Worm (Caenorhabditis elegans) whole organism, L3 larva: ENCODE measurements around the gene aass-1.

Experiments
- R02D3.7 ChIP-seq: fragments of 150-350 bp; optimal IDR thresholded peaks from 2 replicates; lab custom pipeline; 2014; ENCODE audit warnings: missing biosample characterization, missing genetic modification characterization
- ZK546.5 ChIP-seq: sonication (generic microtip); optimal IDR thresholded peaks from 2 replicates; lab custom pipeline; 2017; ENCODE audit warnings: missing biosample characterization, missing genetic modification characterization
- ceh-28 ChIP-seq: fragments of 150-350 bp; optimal IDR thresholded peaks from 2 replicates; lab custom pipeline; 2014; ENCODE audit warnings: missing biosample characterization, missing genetic modification reagents, missing genetic modification characterization
- ceh-9 ChIP-seq: sonication (generic microtip); optimal IDR thresholded peaks from 2 replicates; lab custom pipeline; 2018; ENCODE audit warnings: missing biosample characterization, missing genetic modification characterization
- egl-5 ChIP-seq: fragments of 150-350 bp; optimal IDR thresholded peaks from 2 replicates; lab custom pipeline; 2017; ENCODE audit warnings: missing biosample characterization, missing genetic modification reagents, missing genetic modification characterization, inconsistent platforms
- elt-2 ChIP-seq: sonication (generic microtip); optimal IDR thresholded peaks from 2 replicates; lab custom pipeline; 2016; ENCODE audit warnings: missing genetic modification reagents, mild to moderate bottlenecking, missing genetic modification characterization, missing compliant biosample characterization
- elt-3 ChIP-seq, 3 experiments: fragments of 150-350 bp in 1 of 3; sonication (generic microtip) in 2 of 3; optimal IDR thresholded peaks; 2 replicates in 2 of 3; 4 replicates in 1 of 3; lab custom pipeline; 2014 to 2017; ENCODE audit warnings: missing biosample characterization in 3 of 3, missing genetic modification characterization in 3 of 3
- eor-1 ChIP-seq, 2 experiments: fragments of 150-350 bp; optimal IDR thresholded peaks; 2 replicates each; lab custom pipeline; 2014 to 2018; ENCODE audit warnings: missing biosample characterization in 2 of 2, missing genetic modification characterization in 2 of 2
- fkh-10 ChIP-seq: sonication (generic microtip); optimal IDR thresholded peaks from 2 replicates; lab custom pipeline; 2017; ENCODE audit warnings: missing biosample characterization, missing genetic modification reagents, missing genetic modification characterization
- hmg-11 ChIP-seq: sonication (generic microtip); optimal IDR thresholded peaks from 2 replicates; lab custom pipeline; 2016; ENCODE audit warnings: missing genetic modification characterization, missing compliant biosample characterization
- jun-1 ChIP-seq: fragments of 150-350 bp; optimal IDR thresholded peaks from 2 replicates; lab custom pipeline; 2014; ENCODE audit warnings: missing biosample characterization, missing genetic modification reagents, missing genetic modification characterization
- lin-15B ChIP-seq: fragments of 150-350 bp; optimal IDR thresholded peaks from 2 replicates; lab custom pipeline; 2014; ENCODE audit warnings: missing biosample characterization, missing genetic modification characterization
- lin-39 ChIP-seq: fragments of 150-350 bp; optimal IDR thresholded peaks from 2 replicates; lab custom pipeline; 2018; ENCODE audit warnings: missing biosample characterization, missing genetic modification reagents, missing genetic modification characterization
- mml-1 ChIP-seq: fragments of 150-350 bp; sonication (generic microtip); optimal IDR thresholded peaks from 3 replicates; lab custom pipeline; 2014; ENCODE audit warnings: missing biosample characterization, missing genetic modification characterization
- nfya-1 ChIP-seq: sonication (generic microtip); optimal IDR thresholded peaks from 2 replicates; lab custom pipeline; 2017; ENCODE audit warnings: missing genetic modification characterization, mild to moderate bottlenecking, missing compliant biosample characterization, antibody characterized with exemption, moderate library complexity; ENCODE audit not compliant: insufficient read depth
- nhr-12 ChIP-seq: fragments of 150-350 bp; optimal IDR thresholded peaks from 2 replicates; lab custom pipeline; 2014; ENCODE audit warnings: missing biosample characterization, missing genetic modification characterization
- nhr-23 ChIP-seq: fragments of 150-350 bp; optimal IDR thresholded peaks from 2 replicates; lab custom pipeline; 2014; ENCODE audit warnings: missing biosample characterization, missing genetic modification reagents, missing genetic modification characterization
- nhr-237 ChIP-seq: fragments of 150-350 bp; optimal IDR thresholded peaks from 2 replicates; lab custom pipeline; 2014; ENCODE audit warnings: missing biosample characterization, missing genetic modification characterization
- nhr-28 ChIP-seq: fragments of 150-350 bp; optimal IDR thresholded peaks from 2 replicates; lab custom pipeline; 2014; ENCODE audit warnings: missing biosample characterization, missing genetic modification characterization
- nhr-43 ChIP-seq: sonication (generic microtip); optimal IDR thresholded peaks from 2 replicates; lab custom pipeline; 2016; ENCODE audit warnings: mild to moderate bottlenecking, missing genetic modification characterization, missing compliant biosample characterization; ENCODE audit not compliant: poor library complexity, severe bottlenecking
- nhr-67 ChIP-seq: fragments of 150-350 bp; optimal IDR thresholded peaks from 2 replicates; lab custom pipeline; 2014; ENCODE audit warnings: missing biosample characterization, missing genetic modification characterization
- nhr-76 ChIP-seq: fragments of 150-350 bp; sonication (generic microtip); optimal IDR thresholded peaks from 5 replicates; lab custom pipeline; 2014; ENCODE audit warnings: missing biosample characterization, missing genetic modification characterization
- nhr-77 ChIP-seq: fragments of 150-350 bp; optimal IDR thresholded peaks from 2 replicates; lab custom pipeline; 2014; ENCODE audit warnings: missing biosample characterization, missing genetic modification characterization
- pha-4 ChIP-seq: fragments of 150-350 bp; optimal IDR thresholded peaks from 2 replicates; lab custom pipeline; 2014; ENCODE audit warnings: missing biosample characterization, missing genetic modification reagents, missing genetic modification characterization
- pqm-1 ChIP-seq: fragments of 150-350 bp; optimal IDR thresholded peaks from 2 replicates; lab custom pipeline; 2017; ENCODE audit warnings: missing biosample characterization, missing genetic modification characterization, inconsistent platforms
- skn-1 ChIP-seq: fragments of 150-350 bp; optimal IDR thresholded peaks from 2 replicates; lab custom pipeline; 2014; ENCODE audit warnings: missing biosample characterization, missing genetic modification characterization
- snpc-4 ChIP-seq: fragments of 150-350 bp; optimal IDR thresholded peaks from 2 replicates; lab custom pipeline; 2014; ENCODE audit warnings: missing biosample characterization, missing genetic modification characterization
- unc-39 ChIP-seq: sonication (generic microtip); optimal IDR thresholded peaks from 4 replicates; lab custom pipeline; 2017; ENCODE audit warnings: missing biosample characterization, missing genetic modification characterization
- unc-62 ChIP-seq: fragments of 150-350 bp; sonication (generic microtip); optimal IDR thresholded peaks from 4 replicates; lab custom pipeline; 2014; ENCODE audit warnings: missing biosample characterization, missing genetic modification reagents, missing genetic modification characterization
- ztf-4 ChIP-seq: fragments of 150-350 bp; optimal IDR thresholded peaks from 2 replicates; lab custom pipeline; 2014; ENCODE audit warnings: missing biosample characterization, missing genetic modification characterization

Gene aass-1

DNA sequence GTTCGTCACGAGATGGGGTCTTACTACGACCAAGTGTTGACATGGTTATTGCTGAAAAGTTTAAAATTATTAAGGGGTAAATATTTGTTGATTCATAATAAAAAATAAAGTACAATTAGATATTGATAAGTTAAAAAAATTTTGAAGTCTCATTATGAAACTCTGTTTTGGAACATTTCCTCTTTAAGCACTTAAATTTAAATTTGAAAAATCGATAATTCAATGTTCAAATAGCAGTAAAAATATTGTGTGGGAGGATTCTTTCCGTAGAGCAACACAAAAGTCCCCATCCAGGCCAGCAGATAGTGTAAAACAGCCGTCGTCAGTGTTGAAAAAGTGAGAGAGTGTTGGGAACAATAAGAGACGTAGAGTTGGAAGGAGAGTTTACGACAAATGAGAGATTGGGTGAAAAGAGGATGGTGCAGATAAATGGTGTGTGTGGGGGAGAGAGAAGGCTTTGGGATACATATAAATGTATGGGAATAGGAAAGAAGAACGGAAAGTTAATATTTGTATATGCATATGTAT, 19.3 kb downstream of the aass-1 start, which contains the start of gene pat-6:
Gene pat-6 (minus strand): TSS at position 51 of the 528 bp plus-strand sequence.
- TF ChIP-seq ceh-28 (tag; lab: Kevin White, UChicago) = peak; percentile 51
- peak; percentile 52 for TF ChIP-seq nfya-1
- no peak for TF ChIP-seq lin-39
- peak; percentile 84 for TF ChIP-seq hmg-11 (tag; lab: Kevin White, UChicago)
- TF ChIP-seq mml-1 = no peak
- peak; percentile 26 for TF ChIP-seq pha-4
- TF ChIP-seq ceh-9 = no peak
- peak; percentile 38 for TF ChIP-seq lin-15B (tag; lab: Kevin White, UChicago)
- no peak for TF ChIP-seq elt-2
- TF ChIP-seq, all 47 proteins: peak for 5

DNA sequence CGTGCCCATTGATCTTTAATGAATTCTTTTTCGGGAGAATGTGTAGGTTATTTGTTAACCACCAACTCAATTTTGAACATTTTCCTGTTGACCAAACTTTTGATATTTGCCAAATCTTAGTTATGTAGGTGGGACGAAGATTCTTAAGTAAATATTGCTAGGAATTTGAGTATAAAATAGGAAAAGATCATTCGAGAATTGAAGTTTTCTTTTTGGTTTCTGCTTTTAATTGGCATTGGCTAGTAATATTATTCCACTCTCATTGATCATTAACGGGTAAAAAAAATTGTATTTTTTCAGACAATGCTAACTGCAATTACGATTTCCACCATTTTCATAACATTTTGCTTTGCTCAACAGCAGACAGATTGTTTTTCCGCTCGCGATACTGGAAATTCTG, 21.2 kb downstream of the aass-1 start, which contains the start of gene T21D12.12:
Gene T21D12.12 (plus strand): TSS at position 301 of the 400 bp plus-strand sequence.
- TF ChIP-seq pha-4 (peak; percentile 6), nhr-23 (tag; lab: Kevin White, UChicago) (no peak)

DNA sequence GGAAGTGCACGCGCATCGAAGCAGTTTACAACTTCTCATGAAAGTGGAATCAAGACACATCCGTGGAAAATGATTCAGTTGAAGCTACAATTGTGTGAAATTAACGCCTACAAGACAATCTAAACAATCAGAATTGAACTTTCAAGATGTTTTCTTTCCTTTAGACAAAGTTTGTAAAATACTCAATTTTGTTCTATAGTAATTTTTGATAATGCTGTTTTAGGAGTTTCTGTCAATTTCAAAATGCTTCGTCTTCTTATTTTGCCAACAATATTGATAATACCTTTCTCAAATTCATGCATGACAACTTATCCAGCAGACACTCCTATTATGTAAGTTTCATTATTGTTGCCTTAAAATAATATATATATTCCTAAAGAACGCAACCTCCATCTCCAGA, 24.2 kb downstream of the aass-1 start, which contains the start of gene T21D12.11:
Gene T21D12.11 (plus strand): TSS at position 301 of the 400 bp plus-strand sequence.
- TF ChIP-seq lin-15B (tag; lab: Kevin White, UChicago) = no peak
- TF ChIP-seq fkh-10 = no peak
- TF ChIP-seq elt-2 = no peak
- TF ChIP-seq jun-1 (tag; lab: Kevin White, UChicago) = no peak
- no peak for TF ChIP-seq nhr-67
- no peak for TF ChIP-seq unc-39 (tag; lab: Kevin White, UChicago)
- no peak for TF ChIP-seq elt-3 (tag; optimal IDR thresholded peaks at IDR 0.05; lab: Kevin White, UChicago)
- no peak for TF ChIP-seq nhr-237
- TF ChIP-seq nhr-12 (tag; lab: Kevin White, UChicago) = no peak
- no peak for TF ChIP-seq nhr-43
- TF ChIP-seq nhr-28 (tag; lab: Kevin White, UChicago) = no peak
- TF ChIP-seq snpc-4 (tag; lab: Kevin White, UChicago) = no peak
- no peak for TF ChIP-seq egl-5 (tag; lab: Kevin White, UChicago)
- TF ChIP-seq pha-4 = no peak
- TF ChIP-seq nhr-76 (tag; lab: Kevin White, UChicago) = no peak
- no peak for TF ChIP-seq pqm-1 (tag; lab: Kevin White, UChicago)
- no peak for TF ChIP-seq eor-1 (tag; optimal IDR thresholded peaks at IDR 0.05; lab: Kevin White, UChicago)

DNA sequence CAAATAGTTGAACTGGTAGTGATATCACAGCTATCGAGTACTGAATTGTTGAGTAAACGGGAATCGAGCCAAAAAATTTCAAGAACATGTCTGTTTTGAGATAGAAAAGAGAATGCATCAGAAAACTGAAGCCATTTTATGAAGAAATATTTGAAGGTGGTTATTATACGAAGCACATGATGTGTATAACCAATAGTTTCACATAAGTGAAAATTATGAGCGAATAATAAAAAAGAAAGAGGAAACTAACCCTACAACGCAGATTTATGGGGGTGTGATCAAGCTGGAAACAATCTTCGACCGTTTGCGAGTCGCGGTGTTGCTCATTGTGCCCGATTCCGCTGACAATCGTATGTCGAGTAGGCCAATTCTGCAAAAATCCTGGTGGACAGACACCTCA, 28.4 kb downstream of the aass-1 start, which contains the start of gene srh-282:
Gene srh-282 (minus strand): TSS at position 101 of the 400 bp plus-strand sequence.
- TF ChIP-seq nhr-77 (tag; lab: Kevin White, UChicago) = no peak
- no peak for TF ChIP-seq ZK546.5 (tag; lab: Kevin White, UChicago)
- no peak for TF ChIP-seq ztf-4 (tag; lab: Kevin White, UChicago)
- TF ChIP-seq lin-39 = no peak
- TF ChIP-seq skn-1 (tag; lab: Kevin White, UChicago) = no peak
- TF ChIP-seq R02D3.7 (tag; lab: Kevin White, UChicago) = no peak
- TF ChIP-seq nhr-23 (tag; lab: Kevin White, UChicago) = no peak
- TF ChIP-seq nhr-237 = no peak
- no peak for TF ChIP-seq ceh-28 (tag; lab: Kevin White, UChicago)
- no peak for TF ChIP-seq eor-1 (tag; optimal IDR thresholded peaks at IDR 0.05; lab: Kevin White, UChicago)

DNA sequence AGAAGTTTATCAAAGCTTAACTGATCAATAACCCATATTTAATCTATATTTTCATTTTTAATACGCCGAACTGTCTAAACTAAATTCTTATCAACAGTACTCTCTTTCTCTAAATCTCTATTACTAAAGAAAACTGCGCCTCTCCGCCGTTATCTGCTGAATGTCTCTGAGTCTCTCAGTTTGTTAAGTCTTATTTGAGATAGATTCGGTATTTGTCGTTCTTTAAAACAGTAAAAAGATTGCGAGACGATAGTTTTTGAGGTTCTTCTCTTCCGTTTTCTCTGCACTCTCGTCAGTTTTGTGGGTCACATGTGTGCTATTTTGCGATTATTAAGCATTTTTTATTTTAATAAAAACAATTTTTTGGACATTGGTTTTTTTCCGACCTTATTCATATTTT, 29.2 kb downstream of the aass-1 start, which contains the start of gene sma-10:
Gene sma-10 (plus strand): TSS at position 236 of the 400 bp plus-strand sequence.
- TF ChIP-seq unc-62 (GFP tag; lab: Kevin White, UChicago) (no peak), elt-3 (tag; optimal IDR thresholded peaks at IDR 0.05; lab: Kevin White, UChicago) (peak in 2 of 3 experiments; percentile 17 to 58), skn-1 (tag; lab: Kevin White, UChicago) (no peak), jun-1 (tag; lab: Kevin White, UChicago) (peak; percentile 82), pha-4 (peak; percentile 82), elt-2 (peak; percentile 97), pqm-1 (tag; lab: Kevin White, UChicago) (peak; percentile 98), nfya-1 (peak; percentile 29), ceh-28 (tag; lab: Kevin White, UChicago) (peak; percentile 65), nhr-43 (peak; percentile 0), nhr-23 (tag; lab: Kevin White, UChicago) (peak; percentile 76)

DNA sequence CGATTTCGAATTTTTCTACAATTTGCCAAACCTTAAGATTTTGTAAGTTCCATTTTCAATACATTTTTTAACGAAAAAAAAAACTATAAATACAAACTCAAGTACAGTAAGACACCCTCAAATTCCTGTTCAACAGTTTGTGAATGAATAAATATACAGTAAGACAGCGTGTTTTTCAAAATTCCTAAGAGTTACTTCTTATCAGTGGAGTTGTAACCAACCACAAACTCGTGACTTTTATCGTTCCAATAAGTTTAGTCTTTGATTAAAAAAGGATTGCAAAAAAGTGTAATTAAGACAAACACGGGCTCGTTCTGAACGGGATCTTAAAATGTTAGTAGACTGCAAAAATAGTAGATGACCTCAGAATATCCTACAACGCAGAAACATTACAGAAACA, 30.2 kb downstream of the aass-1 start:
- no peak for TF ChIP-seq nhr-43
- TF ChIP-seq skn-1 (tag; lab: Kevin White, UChicago) = no peak
- TF ChIP-seq nhr-237 = no peak
- TF ChIP-seq elt-2 = peak; percentile 62
- peak; percentile 68 for TF ChIP-seq pqm-1 (tag; lab: Kevin White, UChicago)
- peak; percentile 30 for TF ChIP-seq pha-4
- TF ChIP-seq, all 47 proteins: peak for 3
